Fruit fly (Drosophila melanogaster): ENCODE results near the gene CG11068.
A peak's percentile ranks its signal among the peaks of the same experiment; 100 is the strongest.

dm6 chrX:13934380-13934779 lies 20.7 kb upstream of the CG11068 start:
- TF ChIP-seq CG6854 (GFP tag; optimal IDR thresholded peaks at IDR 0.05) (no peak), CG3919 (GFP tag; optimal IDR thresholded peaks at IDR 0.05) (peak; percentile 11), salr (GFP tag; optimal IDR thresholded peaks at IDR 0.05) (no peak), Sox102F (GFP tag; optimal IDR thresholded peaks at IDR 0.05) (no peak), fkh (GFP tag; optimal IDR thresholded peaks at IDR 0.05) (no peak), CG10631 (GFP tag; optimal IDR thresholded peaks at IDR 0.05) (no peak), acj6 (GFP tag; optimal IDR thresholded peaks at IDR 0.05) (no peak), svp (GFP tag) (no peak), CG9139 (GFP tag; optimal IDR thresholded peaks at IDR 0.05) (no peak), CG11294 (GFP tag; IDR thresholded peaks at IDR 0.05) (peak; percentile 41; the same call in 1 of the 2 replicates), CG6276 (GFP tag; optimal IDR thresholded peaks at IDR 0.05) (no peak), CG16779 (tag; optimal IDR thresholded peaks at IDR 0.05) (no peak)
